Worm (Caenorhabditis elegans): ENCODE data around the gene C28G1.6.

DNA sequence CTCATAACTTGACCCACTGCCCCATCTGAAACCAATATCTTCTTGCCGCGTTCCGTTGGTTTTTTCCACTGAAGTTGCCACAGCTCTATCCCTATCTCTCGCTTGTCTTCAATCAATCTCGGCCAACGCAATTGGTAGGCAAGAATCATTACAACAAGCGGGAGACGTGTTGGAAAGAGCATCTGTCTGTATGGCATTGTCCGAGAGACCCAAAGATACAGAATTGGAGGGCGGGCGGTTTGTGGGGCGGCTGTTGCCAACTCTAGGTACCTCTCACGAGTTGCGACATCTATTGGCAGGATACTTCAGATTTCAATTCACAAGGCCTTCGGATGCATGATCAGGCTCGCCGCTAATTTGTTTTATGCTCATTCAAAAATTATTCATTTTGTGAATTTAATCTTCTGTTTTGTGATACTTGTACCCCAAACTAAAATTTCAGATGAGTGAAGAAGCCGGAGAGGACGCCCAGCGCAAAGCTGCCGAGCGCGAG is 42.0 kb downstream of the C28G1.6 start, which contains the start of gene unc-27:
- TF ChIP-seq hlh-4 (tag; optimal IDR thresholded peaks at IDR 0.05) (no peak), skn-1 (tag; optimal IDR thresholded peaks at IDR 0.05) (no peak), ceh-82 (tag; optimal IDR thresholded peaks at IDR 0.05) (no peak), lir-3 (tag; optimal IDR thresholded peaks at IDR 0.05; ENCODE audit: poor library complexity) (no peak), ztf-11 (tag; optimal IDR thresholded peaks at IDR 0.05) (no peak), ces-1 (GFP tag; optimal IDR thresholded peaks at IDR 0.05) (no peak)
